Worm (Caenorhabditis elegans) whole organism, early embryonic: ENCODE data around the gene cest-34.

Experiments
- F13C5.2 ChIP-seq: sonication (generic microtip); optimal IDR thresholded peaks from 2 replicates; lab custom pipeline; 2017; ENCODE audit warnings: mild to moderate bottlenecking, missing genetic modification characterization, inconsistent platforms, missing compliant biosample characterization
- ama-1 ChIP-seq: fragments of 150-350 bp; optimal IDR thresholded peaks from 2 replicates; lab custom pipeline; 2014
- ceh-13 ChIP-seq: fragments of 200-800 bp; sonication (Bioruptor generic); optimal IDR thresholded peaks from 2 replicates; lab custom pipeline; 2018; ENCODE audit warnings: mild to moderate bottlenecking, missing genetic modification characterization, missing compliant biosample characterization
- tbx-11 ChIP-seq: fragments of 200-800 bp; sonication (Bioruptor generic); IDR thresholded peaks from 2 replicates; pipeline ENCODE4 v1.3.6; 2022; ENCODE audit warnings: missing genetic modification characterization, missing compliant biosample characterization
- tbx-37 ChIP-seq: fragments of 200-800 bp; sonication (Bioruptor generic); conservative IDR thresholded peaks from 2 replicates; pipeline ENCODE4 v1.3.6; 2022; ENCODE audit warnings: missing genetic modification reagents, missing genetic modification characterization, missing compliant biosample characterization
- tra-4 ChIP-seq: sonication (generic microtip); optimal IDR thresholded peaks from 2 replicates; lab custom pipeline; 2017; ENCODE audit warnings: missing genetic modification characterization, missing compliant biosample characterization

ce11 chrV:6702692-6703091, 26.1 kb downstream of the cest-34 start, which contains the start of gene era-1:
- no peak for TF ChIP-seq ceh-13 (GFP tag; lab: Kevin White, UChicago)
- no peak for TF ChIP-seq tra-4 (tag; lab: Kevin White, UChicago)
- TF ChIP-seq ama-1: no peak
- TF ChIP-seq tbx-11: no peak
- no peak for TF ChIP-seq F13C5.2 (tag; lab: Kevin White, UChicago)
- TF ChIP-seq tbx-37: no peak
